Fruit fly (Drosophila melanogaster) whole organism: ENCODE measurements around the gene CG13056.

Source experiments
- CG8478 ChIP-seq: fragments of >200 bp; optimal IDR thresholded peaks from 2 replicates; lab custom pipeline; 2018; ENCODE audit warnings: inconsistent platforms
- EcR ChIP-seq, 2 experiments: fragments of >200 bp; optimal IDR thresholded peaks; 2 replicates each; lab custom pipeline; 2017; ENCODE audit warnings: missing biosample characterization in 2 of 2, missing genetic modification characterization in 2 of 2, missing genetic modification reagents in 2 of 2
- usp ChIP-seq: fragments of >200 bp; optimal IDR thresholded peaks from 2 replicates; lab custom pipeline; 2017; ENCODE audit warnings: missing biosample characterization, missing genetic modification characterization, mixed read lengths

dm6 chr3L:16334876-16335275, 1.8 kb downstream of the CG13056 start:
- no peak for TF ChIP-seq usp (GFP tag; lab: Kevin White, UChicago)
- no peak for TF ChIP-seq EcR (GFP tag; optimal IDR thresholded peaks at IDR 0.05; lab: Kevin White, UChicago)
- no peak for TF ChIP-seq CG8478 (lab: Kevin White, UChicago)
